Worm (Caenorhabditis elegans) whole organism, L1 larva: Measurements from ENCODE around the gene C47A4.5.

Experiments
- ceh-82 ChIP-seq, 3 experiments: fragments of 150-350 bp in 1 of 3; sonication (generic microtip) in 2 of 3; optimal IDR thresholded peaks; 2 replicates each; lab custom pipeline; 2014 to 2017; ENCODE audit warnings: missing biosample characterization in 3 of 3, missing genetic modification characterization in 3 of 3
- lin-39 ChIP-seq: fragments of 150-350 bp; optimal IDR thresholded peaks from 2 replicates; lab custom pipeline; 2014; ENCODE audit warnings: missing biosample characterization, missing genetic modification reagents, missing genetic modification characterization
- nhr-76 ChIP-seq: sonication (generic microtip); optimal IDR thresholded peaks from 2 replicates; lab custom pipeline; 2017; ENCODE audit warnings: missing biosample characterization, missing genetic modification characterization
- rnt-1 ChIP-seq: sonication (generic microtip); optimal IDR thresholded peaks from 2 replicates; lab custom pipeline; 2016; ENCODE audit warnings: mild to moderate bottlenecking, missing genetic modification characterization, moderate library complexity, missing compliant biosample characterization
- unc-62 ChIP-seq: fragments of 150-350 bp; optimal IDR thresholded peaks from 2 replicates; lab custom pipeline; 2014; ENCODE audit warnings: missing biosample characterization, missing genetic modification reagents, missing genetic modification characterization
- zag-1 ChIP-seq: fragments of 150-350 bp; optimal IDR thresholded peaks from 2 replicates; lab custom pipeline; 2014; ENCODE audit warnings: missing biosample characterization, missing genetic modification characterization

DNA sequence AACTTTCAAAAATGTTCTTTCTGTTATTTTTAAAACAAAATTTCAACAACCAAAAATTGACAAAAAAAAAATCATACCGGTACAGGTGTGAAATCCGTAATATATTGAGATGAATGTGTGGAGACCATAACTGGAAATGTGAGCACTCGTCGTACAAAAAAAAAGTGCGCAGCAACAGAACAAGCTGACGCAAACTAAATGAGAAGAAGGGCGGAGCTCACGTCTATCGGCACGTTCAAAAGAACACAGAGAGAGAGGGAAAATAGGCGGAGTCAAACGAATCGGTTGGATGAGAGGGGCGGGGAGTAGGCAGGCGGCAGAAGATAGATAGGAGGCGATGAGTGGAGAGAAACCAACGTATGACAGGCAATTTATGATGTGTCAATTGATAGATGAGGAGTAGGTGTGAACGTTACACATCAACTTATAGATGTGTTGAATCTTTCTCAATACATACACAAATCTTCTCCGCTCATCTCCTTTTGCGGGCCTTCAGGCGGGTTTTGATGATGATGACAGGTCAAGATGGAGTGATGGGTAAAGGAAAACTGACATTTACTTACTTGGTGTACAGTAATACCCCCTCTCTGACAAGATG lies 41.6 kb upstream of the C47A4.5 start, which contains the start of gene tlp-1:
- TF ChIP-seq rnt-1 (tag; lab: Kevin White, UChicago) (peak; percentile 64), nhr-76 (tag; lab: Kevin White, UChicago) (no peak), zag-1 (tag; lab: Kevin White, UChicago) (no peak), lin-39 (peak; percentile 16), ceh-82 (tag; optimal IDR thresholded peaks at IDR 0.05; lab: Kevin White, UChicago) (peak in 1 of 3 experiments; percentile 24), unc-62 (GFP tag; lab: Kevin White, UChicago) (peak; percentile 52)
